Fruit fly (Drosophila melanogaster) whole organism, embryonic: ENCODE data around the gene Cyp28d2.

Source experiments
- Ada2b ChIP-seq: fragments of 200-800 bp; sonication (Bioruptor generic); IDR thresholded peaks from 2 replicates; pipeline ENCODE4 v1.3.6; 2022; ENCODE audit warnings: missing biosample characterization, missing genetic modification characterization
- Adf1 ChIP-seq: fragments of 200-800 bp; sonication (Bioruptor generic); IDR thresholded peaks from 2 replicates; pipeline ENCODE4 v1.3.6; 2022; ENCODE audit warnings: missing biosample characterization, missing genetic modification characterization
- BtbVII ChIP-seq: fragments of 200-800 bp; sonication (Bioruptor generic); optimal IDR thresholded peaks from 3 replicates; lab custom pipeline; 2017; ENCODE audit warnings: missing biosample characterization, mild to moderate bottlenecking, missing genetic modification characterization
- CG10147 ChIP-seq: fragments of 200-800 bp; sonication (Bioruptor generic); optimal IDR thresholded peaks from 2 replicates; lab custom pipeline; 2019; ENCODE audit warnings: missing biosample characterization, mild to moderate bottlenecking, missing genetic modification characterization, moderate library complexity
- CG1024 ChIP-seq: fragments of 200-800 bp; sonication (Bioruptor generic); IDR thresholded peaks from 2 replicates; pipeline ENCODE4 v1.3.6; 2022; ENCODE audit warnings: missing biosample characterization, missing genetic modification characterization
- CG10274 ChIP-seq: fragments of 200-800 bp; sonication (Bioruptor generic); optimal IDR thresholded peaks from 3 replicates; lab custom pipeline; 2017; ENCODE audit warnings: missing biosample characterization, mild to moderate bottlenecking, missing genetic modification characterization
- CG11695 ChIP-seq: fragments of 200-800 bp; sonication (Bioruptor generic); IDR thresholded peaks from 3 replicates; pipeline ENCODE4 v1.3.6; 2022; ENCODE audit warnings: missing biosample characterization, missing genetic modification characterization
- CG12391 ChIP-seq: fragments of 200-800 bp; sonication (Bioruptor generic); optimal IDR thresholded peaks from 3 replicates; lab custom pipeline; 2018; ENCODE audit warnings: missing biosample characterization, mild to moderate bottlenecking, missing genetic modification characterization, moderate library complexity
- CG13775 ChIP-seq: fragments of 200-800 bp; sonication (Bioruptor generic); optimal IDR thresholded peaks from 3 replicates; lab custom pipeline; 2017; ENCODE audit warnings: missing biosample characterization, mild to moderate bottlenecking, missing genetic modification characterization
- CG13894 ChIP-seq: fragments of 200-800 bp; sonication (Bioruptor generic); optimal IDR thresholded peaks from 3 replicates; lab custom pipeline; 2018; ENCODE audit warnings: missing biosample characterization, mild to moderate bottlenecking, missing genetic modification characterization, moderate library complexity
- CG15073 ChIP-seq: fragments of 200-800 bp; sonication (Bioruptor generic); optimal IDR thresholded peaks from 2 replicates; lab custom pipeline; 2016; ENCODE audit warnings: missing biosample characterization, missing genetic modification characterization
- CG1647 ChIP-seq: fragments of 200-800 bp; sonication (Bioruptor generic); optimal IDR thresholded peaks from 3 replicates; lab custom pipeline; 2016; ENCODE audit warnings: missing biosample characterization, missing genetic modification characterization
- CG16813 ChIP-seq: fragments of 200-800 bp; sonication (Bioruptor generic); IDR thresholded peaks from 3 replicates; pipeline ENCODE4 v1.3.6; 2022; ENCODE audit warnings: missing biosample characterization, missing genetic modification characterization; ENCODE audit not compliant: partially characterized antibody
- CG17359 ChIP-seq: fragments of 200-800 bp; sonication (Bioruptor generic); optimal IDR thresholded peaks from 3 replicates; lab custom pipeline; 2018; ENCODE audit warnings: missing biosample characterization, mild to moderate bottlenecking, missing genetic modification characterization, moderate library complexity
- CG17912 ChIP-seq: fragments of 200-800 bp; sonication (Bioruptor generic); optimal IDR thresholded peaks from 2 replicates; lab custom pipeline; 2018; ENCODE audit warnings: missing biosample characterization, mild to moderate bottlenecking, missing genetic modification characterization
- CG2120 ChIP-seq: fragments of 200-800 bp; sonication (Bioruptor generic); optimal IDR thresholded peaks from 3 replicates; lab custom pipeline; 2016; ENCODE audit warnings: missing biosample characterization, missing genetic modification characterization
- CG2712 ChIP-seq: fragments of 200-800 bp; optimal IDR thresholded peaks from 3 replicates; lab custom pipeline; 2019; ENCODE audit warnings: missing biosample characterization, mild to moderate bottlenecking, missing genetic modification characterization, moderate library complexity
- CG3065 ChIP-seq: fragments of 200-800 bp; sonication (Bioruptor generic); optimal IDR thresholded peaks from 2 replicates; lab custom pipeline; 2016; ENCODE audit warnings: missing biosample characterization, missing genetic modification characterization
- CG3838 ChIP-seq: fragments of 200-800 bp; sonication (Bioruptor generic); optimal IDR thresholded peaks from 3 replicates; lab custom pipeline; 2016; ENCODE audit warnings: missing biosample characterization, missing genetic modification characterization
- CG4360 ChIP-seq: fragments of 200-800 bp; sonication (Bioruptor generic); IDR thresholded peaks from 2 replicates; pipeline ENCODE4 v1.3.6; 2022; ENCODE audit warnings: missing biosample characterization, missing genetic modification characterization
- CG5245 ChIP-seq: fragments of 200-800 bp; sonication (Bioruptor generic); optimal IDR thresholded peaks from 3 replicates; lab custom pipeline; 2016; ENCODE audit warnings: missing biosample characterization, missing genetic modification characterization
- CG6654 ChIP-seq: fragments of 200-800 bp; sonication (Bioruptor generic); optimal IDR thresholded peaks from 2 replicates; lab custom pipeline; 2017; ENCODE audit warnings: missing biosample characterization, mild to moderate bottlenecking, missing genetic modification characterization
- CG8765 ChIP-seq: fragments of 200-800 bp; sonication (Bioruptor generic); IDR thresholded peaks from 2 replicates; pipeline ENCODE4 v1.3.6; 2022; ENCODE audit warnings: missing biosample characterization, missing genetic modification characterization
- CG9215 ChIP-seq: fragments of 200-800 bp; sonication (Bioruptor generic); IDR thresholded peaks from 2 replicates; pipeline ENCODE4 v1.3.6; 2022; ENCODE audit warnings: missing biosample characterization, missing genetic modification characterization
- D19B ChIP-seq: fragments of 200-800 bp; sonication (Bioruptor generic); optimal IDR thresholded peaks from 2 replicates; lab custom pipeline; 2017; ENCODE audit warnings: missing biosample characterization, mild to moderate bottlenecking, missing genetic modification characterization
- Eip74EF ChIP-seq, 2 experiments: fragments of 200-800 bp in 1 of 2; fragments of >200 bp in 1 of 2; sonication (Bioruptor generic) in 1 of 2; optimal IDR thresholded peaks; 2 replicates each; lab custom pipeline; 2017 to 2019; ENCODE audit warnings: missing biosample characterization in 2 of 2, missing genetic modification characterization in 2 of 2, mild to moderate bottlenecking in 1 of 2, moderate library complexity in 1 of 2
- Hr3 ChIP-seq: fragments of 200-800 bp; sonication (Bioruptor generic); optimal IDR thresholded peaks from 3 replicates; lab custom pipeline; 2016; ENCODE audit warnings: missing biosample characterization, missing genetic modification characterization
- Lpt ChIP-seq: fragments of >200 bp; optimal IDR thresholded peaks from 2 replicates; lab custom pipeline; 2018; ENCODE audit warnings: missing biosample characterization, missing genetic modification characterization
- Med ChIP-seq: fragments of 200-800 bp; sonication (Bioruptor generic); peaks from one replicate; lab custom pipeline; 2016; ENCODE audit warnings: missing biosample characterization, missing genetic modification characterization, mild to moderate bottlenecking, inconsistent platforms, moderate library complexity
- Meics ChIP-seq: fragments of 200-800 bp; sonication (Bioruptor generic); optimal IDR thresholded peaks from 2 replicates; lab custom pipeline; 2017; ENCODE audit warnings: missing biosample characterization, mild to moderate bottlenecking, missing genetic modification characterization
- Myb ChIP-seq: fragments of 200-800 bp; sonication (Bioruptor generic); optimal IDR thresholded peaks from 2 replicates; lab custom pipeline; 2016; ENCODE audit warnings: missing biosample characterization, missing genetic modification characterization
- Sox102F ChIP-seq: fragments of 200-800 bp; sonication (Bioruptor generic); optimal IDR thresholded peaks from 2 replicates; lab custom pipeline; 2018; ENCODE audit warnings: missing biosample characterization, mild to moderate bottlenecking, missing genetic modification characterization, moderate library complexity
- Spps ChIP-seq: fragments of 200-800 bp; sonication (Bioruptor generic); optimal IDR thresholded peaks from 2 replicates; lab custom pipeline; 2018; ENCODE audit warnings: missing biosample characterization, mild to moderate bottlenecking, missing genetic modification characterization
- Taf1 ChIP-seq: fragments of 200-800 bp; sonication (Bioruptor generic); IDR thresholded peaks from 2 replicates; pipeline ENCODE4 v1.3.6; 2022; ENCODE audit warnings: missing biosample characterization, missing genetic modification characterization
- bab2 ChIP-seq: fragments of 200-800 bp; sonication (Bioruptor generic); optimal IDR thresholded peaks from 2 replicates; lab custom pipeline; 2016; ENCODE audit warnings: missing biosample characterization, missing genetic modification characterization
- dpn ChIP-seq, 2 experiments: fragments of 200-800 bp; sonication (Bioruptor generic); optimal IDR thresholded peaks; 3 replicates each; lab custom pipeline; 2016; ENCODE audit warnings: missing biosample characterization in 2 of 2, missing genetic modification characterization in 2 of 2
- ems ChIP-seq: fragments of 200-800 bp; sonication (Bioruptor generic); optimal IDR thresholded peaks from 3 replicates; lab custom pipeline; 2016; ENCODE audit warnings: missing biosample characterization, missing genetic modification characterization
- fd64A ChIP-seq: fragments of 200-800 bp; sonication (Bioruptor generic); optimal IDR thresholded peaks from 3 replicates; lab custom pipeline; 2018; ENCODE audit warnings: missing biosample characterization, mild to moderate bottlenecking, missing genetic modification characterization
- ftz-f1 ChIP-seq: fragments of 200-800 bp; sonication (Bioruptor generic); optimal IDR thresholded peaks from 2 replicates; lab custom pipeline; 2016; ENCODE audit warnings: missing biosample characterization, missing genetic modification characterization
- gsb ChIP-seq: fragments of 200-800 bp; sonication (Bioruptor generic); IDR thresholded peaks from 2 replicates; pipeline ENCODE4 v1.3.6; 2022; ENCODE audit warnings: missing biosample characterization, missing genetic modification characterization
- hb ChIP-seq: fragments of 200-800 bp; sonication (Bioruptor generic); IDR thresholded peaks from 3 replicates; pipeline ENCODE4 v1.3.6; 2022; ENCODE audit warnings: missing biosample characterization, missing genetic modification characterization; ENCODE audit not compliant: partially characterized antibody
- inv ChIP-seq: fragments of 200-800 bp; sonication (Bioruptor generic); IDR thresholded peaks from 2 replicates; pipeline ENCODE4 v1.3.6; 2022; ENCODE audit warnings: missing biosample characterization, missing genetic modification characterization; ENCODE audit not compliant: partially characterized antibody
- ken ChIP-seq: fragments of 200-800 bp; sonication (Bioruptor generic); IDR thresholded peaks from 3 replicates; pipeline ENCODE4 v1.3.6; 2022; ENCODE audit warnings: missing biosample characterization, missing genetic modification characterization
- lmd ChIP-seq: fragments of 200-800 bp; sonication (Bioruptor generic); IDR thresholded peaks from 2 replicates; pipeline ENCODE4 v1.3.6; 2022; ENCODE audit warnings: missing biosample characterization, missing genetic modification characterization
- nerfin-1 ChIP-seq: fragments of 200-800 bp; sonication (Bioruptor generic); optimal IDR thresholded peaks from 3 replicates; lab custom pipeline; 2019; ENCODE audit warnings: missing biosample characterization, mild to moderate bottlenecking, missing genetic modification characterization, moderate library complexity
- psq ChIP-seq: fragments of 200-800 bp; sonication (Bioruptor generic); optimal IDR thresholded peaks from 2 replicates; lab custom pipeline; 2017; ENCODE audit warnings: missing biosample characterization, missing genetic modification characterization
- rib ChIP-seq: fragments of 200-800 bp; sonication (Bioruptor generic); IDR thresholded peaks from 2 replicates; pipeline ENCODE4 v1.3.6; 2022; ENCODE audit warnings: missing biosample characterization, missing genetic modification characterization
- scrt ChIP-seq: fragments of 200-800 bp; sonication (Bioruptor generic); optimal IDR thresholded peaks from 2 replicates; lab custom pipeline; 2018; ENCODE audit warnings: missing biosample characterization, mild to moderate bottlenecking, missing genetic modification characterization, moderate library complexity
- so ChIP-seq: fragments of 200-800 bp; sonication (Bioruptor generic); IDR thresholded peaks from 3 replicates; pipeline ENCODE4 v1.3.6; 2022; ENCODE audit warnings: missing biosample characterization, missing genetic modification characterization
- sug ChIP-seq: fragments of 200-800 bp; optimal IDR thresholded peaks from 2 replicates; lab custom pipeline; 2019; ENCODE audit warnings: missing biosample characterization, mild to moderate bottlenecking, missing genetic modification characterization, moderate library complexity
- tap ChIP-seq: fragments of 200-800 bp; optimal IDR thresholded peaks from 3 replicates; lab custom pipeline; 2019; ENCODE audit warnings: missing biosample characterization, mild to moderate bottlenecking, missing genetic modification characterization, moderate library complexity
- tio ChIP-seq: fragments of 200-800 bp; sonication (Bioruptor generic); optimal IDR thresholded peaks from 2 replicates; lab custom pipeline; 2017; ENCODE audit warnings: missing biosample characterization, missing genetic modification characterization, inconsistent platforms

Gene Cyp28d2

DNA sequence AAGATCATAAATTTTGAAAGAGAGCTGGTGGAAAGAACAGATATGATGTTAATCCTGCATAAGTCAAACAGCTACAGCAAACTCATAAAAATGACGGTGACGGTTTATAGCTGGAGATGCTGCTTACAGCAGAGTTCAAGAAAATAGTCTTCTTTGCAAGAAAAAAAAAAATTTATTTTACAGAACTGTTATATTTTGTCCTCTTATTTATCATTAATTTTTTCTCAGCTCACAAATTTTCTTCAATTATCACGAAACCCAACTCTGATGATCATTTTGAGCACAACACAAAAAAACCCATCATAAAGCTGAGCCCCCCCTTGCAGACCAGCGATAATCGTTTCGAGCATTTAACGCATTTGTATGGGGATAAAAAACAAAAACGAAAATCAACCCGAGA, 24.4 kb downstream of the Cyp28d2 start (continued):
- TF ChIP-seq Taf1 (GFP tag; lab: Robert Waterston, UW) (no peak), CG2712 (tag; lab: Kevin White, UChicago) (peak; percentile 18), gsb (GFP tag; lab: Robert Waterston, UW) (no peak), Ada2b (GFP tag; lab: Robert Waterston, UW) (0 out of 2 replicates have a peak, but pooled peaks have one; percentile 19), CG5245 (GFP tag; lab: Kevin White, UChicago) (no peak), Meics (GFP tag; lab: Kevin White, UChicago) (no peak), CG4360 (GFP tag; lab: Robert Waterston, UW) (no peak), tio (peak; percentile 7), CG1024 (GFP tag; lab: Robert Waterston, UW) (no peak), CG13894 (tag; lab: Kevin White, UChicago) (no peak), bab2 (GFP tag; lab: Kevin White, UChicago) (no peak), inv (GFP tag; lab: Robert Waterston, UW) (no peak), ken (GFP tag; lab: Robert Waterston, UW) (no peak), ftz-f1 (GFP tag; lab: Kevin White, UChicago) (no peak), CG13775 (GFP tag; lab: Kevin White, UChicago) (no peak), CG3838 (GFP tag; lab: Kevin White, UChicago) (no peak), Spps (tag; lab: Kevin White, UChicago) (no peak), Myb (no peak), CG8765 (no peak), lmd (no peak), CG3065 (no peak), CG15073 (GFP tag; lab: Kevin White, UChicago) (no peak), ems (GFP tag; lab: Kevin White, UChicago) (no peak), nerfin-1 (no peak), psq (GFP tag; lab: Kevin White, UChicago) (no peak), Hr3 (GFP tag; lab: Kevin White, UChicago) (no peak), CG10147 (GFP tag; lab: Kevin White, UChicago) (no peak), Med (GFP tag; lab: Kevin White, UChicago) (peak; percentile 68), CG16813 (GFP tag; lab: Robert Waterston, UW) (no peak), BtbVII (GFP tag; lab: Kevin White, UChicago) (no peak), CG17912 (no peak), hb (GFP tag; lab: Robert Waterston, UW) (no peak), D19B (GFP tag; lab: Kevin White, UChicago) (no peak), CG6654 (no peak), Adf1 (GFP tag; lab: Robert Waterston, UW) (no peak), CG12391 (tag; lab: Kevin White, UChicago) (peak; percentile 4), CG9215 (GFP tag; lab: Robert Waterston, UW) (no peak), CG1647 (GFP tag; lab: Kevin White, UChicago) (no peak), Sox102F (peak; percentile 24), so (no peak), CG10274 (GFP tag; lab: Kevin White, UChicago) (no peak), rib (GFP tag; lab: Robert Waterston, UW) (no peak), fd64A (GFP tag; lab: Kevin White, UChicago) (no peak), CG2120 (GFP tag; lab: Kevin White, UChicago) (no peak), scrt (GFP tag; lab: Kevin White, UChicago) (no peak), dpn (GFP tag; optimal IDR thresholded peaks at IDR 0.05; lab: Kevin White, UChicago) (no peak), Lpt (GFP tag; lab: Kevin White, UChicago) (no peak), tap (tag; lab: Kevin White, UChicago) (no peak), sug (tag; lab: Kevin White, UChicago) (no peak), CG11695 (GFP tag; lab: Robert Waterston, UW) (0 out of 3 replicates have a peak, but pooled peaks have one; percentile 31), Eip74EF (GFP tag; optimal IDR thresholded peaks at IDR 0.05; lab: Kevin White, UChicago) (no peak), CG17359 (tag; lab: Kevin White, UChicago) (peak; percentile 9)
